Worm (Caenorhabditis elegans) whole organism, L3 larva: ENCODE measurements around the gene Y48C3A.12.

Experiments
- R02D3.7 ChIP-seq: fragments of 150-350 bp; optimal IDR thresholded peaks from 2 replicates; lab custom pipeline; 2014; ENCODE audit warnings: missing biosample characterization, missing genetic modification characterization
- ZK546.5 ChIP-seq: sonication (generic microtip); optimal IDR thresholded peaks from 2 replicates; lab custom pipeline; 2017; ENCODE audit warnings: missing biosample characterization, missing genetic modification characterization
- aly-2 ChIP-seq: fragments of 150-350 bp; optimal IDR thresholded peaks from 2 replicates; lab custom pipeline; 2014; ENCODE audit warnings: missing biosample characterization, missing genetic modification characterization
- ama-1 ChIP-seq: fragments of 150-350 bp; optimal IDR thresholded peaks from 2 replicates; lab custom pipeline; 2018
- ceh-16 ChIP-seq: sonication (generic microtip); optimal IDR thresholded peaks from 2 replicates; lab custom pipeline; 2017; ENCODE audit warnings: missing biosample characterization, missing genetic modification characterization
- ceh-28 ChIP-seq: fragments of 150-350 bp; optimal IDR thresholded peaks from 2 replicates; lab custom pipeline; 2014; ENCODE audit warnings: missing biosample characterization, missing genetic modification reagents, missing genetic modification characterization
- ceh-9 ChIP-seq: sonication (generic microtip); optimal IDR thresholded peaks from 2 replicates; lab custom pipeline; 2018; ENCODE audit warnings: missing biosample characterization, missing genetic modification characterization
- daf-12 ChIP-seq: fragments of 150-350 bp; optimal IDR thresholded peaks from 2 replicates; lab custom pipeline; 2014; ENCODE audit warnings: missing biosample characterization, missing genetic modification reagents, missing genetic modification characterization
- egl-27 ChIP-seq: sonication (generic microtip); optimal IDR thresholded peaks from 4 replicates; lab custom pipeline; 2017; ENCODE audit warnings: missing biosample characterization, missing genetic modification reagents, missing genetic modification characterization
- egl-5 ChIP-seq: fragments of 150-350 bp; optimal IDR thresholded peaks from 2 replicates; lab custom pipeline; 2017; ENCODE audit warnings: missing biosample characterization, missing genetic modification reagents, missing genetic modification characterization, inconsistent platforms
- elt-1 ChIP-seq: fragments of 150-350 bp; optimal IDR thresholded peaks from 2 replicates; lab custom pipeline; 2014; ENCODE audit warnings: missing biosample characterization, missing genetic modification characterization
- elt-2 ChIP-seq: sonication (generic microtip); optimal IDR thresholded peaks from 2 replicates; lab custom pipeline; 2016; ENCODE audit warnings: missing genetic modification reagents, mild to moderate bottlenecking, missing genetic modification characterization, missing compliant biosample characterization
- elt-3 ChIP-seq, 3 experiments: fragments of 150-350 bp in 1 of 3; sonication (generic microtip) in 2 of 3; optimal IDR thresholded peaks; 2 replicates in 2 of 3; 4 replicates in 1 of 3; lab custom pipeline; 2014 to 2017; ENCODE audit warnings: missing biosample characterization in 3 of 3, missing genetic modification characterization in 3 of 3
- eor-1 ChIP-seq, 2 experiments: fragments of 150-350 bp; optimal IDR thresholded peaks; 2 replicates each; lab custom pipeline; 2014 to 2018; ENCODE audit warnings: missing biosample characterization in 2 of 2, missing genetic modification characterization in 2 of 2
- fkh-10 ChIP-seq: sonication (generic microtip); optimal IDR thresholded peaks from 2 replicates; lab custom pipeline; 2017; ENCODE audit warnings: missing biosample characterization, missing genetic modification reagents, missing genetic modification characterization
- fkh-2 ChIP-seq: fragments of 150-350 bp; optimal IDR thresholded peaks from 2 replicates; lab custom pipeline; 2014; ENCODE audit warnings: missing biosample characterization, missing genetic modification reagents, missing genetic modification characterization
- fos-1 ChIP-seq: fragments of 150-350 bp; optimal IDR thresholded peaks from 2 replicates; lab custom pipeline; 2014; ENCODE audit warnings: missing biosample characterization, missing genetic modification characterization
- hmg-11 ChIP-seq: sonication (generic microtip); optimal IDR thresholded peaks from 2 replicates; lab custom pipeline; 2016; ENCODE audit warnings: missing genetic modification characterization, missing compliant biosample characterization
- jun-1 ChIP-seq: fragments of 150-350 bp; optimal IDR thresholded peaks from 2 replicates; lab custom pipeline; 2014; ENCODE audit warnings: missing biosample characterization, missing genetic modification reagents, missing genetic modification characterization
- lin-15B ChIP-seq: fragments of 150-350 bp; optimal IDR thresholded peaks from 2 replicates; lab custom pipeline; 2014; ENCODE audit warnings: missing biosample characterization, missing genetic modification characterization
- lin-39 ChIP-seq: fragments of 150-350 bp; optimal IDR thresholded peaks from 2 replicates; lab custom pipeline; 2018; ENCODE audit warnings: missing biosample characterization, missing genetic modification reagents, missing genetic modification characterization
- lsy-12 ChIP-seq: sonication (generic microtip); optimal IDR thresholded peaks from 2 replicates; lab custom pipeline; 2016; ENCODE audit warnings: mild to moderate bottlenecking, missing genetic modification characterization, missing compliant biosample characterization
- mml-1 ChIP-seq: fragments of 150-350 bp; sonication (generic microtip); optimal IDR thresholded peaks from 3 replicates; lab custom pipeline; 2014; ENCODE audit warnings: missing biosample characterization, missing genetic modification characterization
- nfya-1 ChIP-seq: sonication (generic microtip); optimal IDR thresholded peaks from 2 replicates; lab custom pipeline; 2017; ENCODE audit warnings: missing genetic modification characterization, mild to moderate bottlenecking, missing compliant biosample characterization, antibody characterized with exemption, moderate library complexity; ENCODE audit not compliant: insufficient read depth
- nhr-11 ChIP-seq: fragments of 150-350 bp; optimal IDR thresholded peaks from 2 replicates; lab custom pipeline; 2014; ENCODE audit warnings: missing biosample characterization, missing genetic modification characterization
- nhr-12 ChIP-seq: fragments of 150-350 bp; optimal IDR thresholded peaks from 2 replicates; lab custom pipeline; 2014; ENCODE audit warnings: missing biosample characterization, missing genetic modification characterization
- nhr-23 ChIP-seq: fragments of 150-350 bp; optimal IDR thresholded peaks from 2 replicates; lab custom pipeline; 2014; ENCODE audit warnings: missing biosample characterization, missing genetic modification reagents, missing genetic modification characterization
- nhr-237 ChIP-seq: fragments of 150-350 bp; optimal IDR thresholded peaks from 2 replicates; lab custom pipeline; 2014; ENCODE audit warnings: missing biosample characterization, missing genetic modification characterization
- nhr-25 ChIP-seq: sonication (generic microtip); optimal IDR thresholded peaks from 2 replicates; lab custom pipeline; 2017; ENCODE audit warnings: missing biosample characterization, missing genetic modification characterization
- nhr-28 ChIP-seq: fragments of 150-350 bp; optimal IDR thresholded peaks from 2 replicates; lab custom pipeline; 2014; ENCODE audit warnings: missing biosample characterization, missing genetic modification characterization
- nhr-43 ChIP-seq: sonication (generic microtip); optimal IDR thresholded peaks from 2 replicates; lab custom pipeline; 2016; ENCODE audit warnings: mild to moderate bottlenecking, missing genetic modification characterization, missing compliant biosample characterization; ENCODE audit not compliant: poor library complexity, severe bottlenecking
- nhr-76 ChIP-seq: fragments of 150-350 bp; sonication (generic microtip); optimal IDR thresholded peaks from 5 replicates; lab custom pipeline; 2014; ENCODE audit warnings: missing biosample characterization, missing genetic modification characterization
- nhr-77 ChIP-seq: fragments of 150-350 bp; optimal IDR thresholded peaks from 2 replicates; lab custom pipeline; 2014; ENCODE audit warnings: missing biosample characterization, missing genetic modification characterization
- pha-4 ChIP-seq: fragments of 150-350 bp; optimal IDR thresholded peaks from 2 replicates; lab custom pipeline; 2014; ENCODE audit warnings: missing biosample characterization, missing genetic modification reagents, missing genetic modification characterization
- pqm-1 ChIP-seq: fragments of 150-350 bp; optimal IDR thresholded peaks from 2 replicates; lab custom pipeline; 2017; ENCODE audit warnings: missing biosample characterization, missing genetic modification characterization, inconsistent platforms
- skn-1 ChIP-seq: fragments of 150-350 bp; optimal IDR thresholded peaks from 2 replicates; lab custom pipeline; 2014; ENCODE audit warnings: missing biosample characterization, missing genetic modification characterization
- snpc-4 ChIP-seq: fragments of 150-350 bp; optimal IDR thresholded peaks from 2 replicates; lab custom pipeline; 2014; ENCODE audit warnings: missing biosample characterization, missing genetic modification characterization
- tbx-2 ChIP-seq: sonication (generic microtip); optimal IDR thresholded peaks from 2 replicates; lab custom pipeline; 2016; ENCODE audit warnings: mild to moderate bottlenecking, missing genetic modification characterization, missing compliant biosample characterization
- unc-39 ChIP-seq: sonication (generic microtip); optimal IDR thresholded peaks from 4 replicates; lab custom pipeline; 2017; ENCODE audit warnings: missing biosample characterization, missing genetic modification characterization
- unc-62 ChIP-seq: fragments of 150-350 bp; sonication (generic microtip); optimal IDR thresholded peaks from 4 replicates; lab custom pipeline; 2014; ENCODE audit warnings: missing biosample characterization, missing genetic modification reagents, missing genetic modification characterization
- zag-1 ChIP-seq: fragments of 150-350 bp; optimal IDR thresholded peaks from 2 replicates; lab custom pipeline; 2014; ENCODE audit warnings: missing biosample characterization, missing genetic modification characterization
- ztf-11 ChIP-seq: fragments of 150-350 bp; optimal IDR thresholded peaks from 2 replicates; lab custom pipeline; 2014; ENCODE audit warnings: missing biosample characterization, missing genetic modification characterization
- ztf-4 ChIP-seq: fragments of 150-350 bp; optimal IDR thresholded peaks from 2 replicates; lab custom pipeline; 2014; ENCODE audit warnings: missing biosample characterization, missing genetic modification characterization

Y48C3A.12 gene

ce11 chrII:13367784-13368183 lies 8.4 kb upstream of the Y48C3A.12 start:
- TF ChIP-seq unc-39 (tag; lab: Kevin White, UChicago) (no peak), nhr-28 (tag; lab: Kevin White, UChicago) (no peak)

- TF ChIP-seq hmg-11 (peak; percentile 74), nhr-12 (tag; lab: Kevin White, UChicago) (no peak), unc-62 (GFP tag; lab: Kevin White, UChicago) (no peak), nhr-43 (no peak), pha-4 (tag; lab: Kevin White, UChicago) (peak; percentile 87), lin-39 (tag; lab: Kevin White, UChicago) (peak; percentile 54), nhr-76 (tag; lab: Kevin White, UChicago) (no peak), tbx-2 (no peak), ceh-16 (tag; lab: Kevin White, UChicago) (no peak), eor-1 (tag; optimal IDR thresholded peaks at IDR 0.05; lab: Kevin White, UChicago) (peak in 1 of 2 experiments; percentile 40), elt-3 (tag; optimal IDR thresholded peaks at IDR 0.05; lab: Kevin White, UChicago) (no peak), lsy-12 (no peak), ama-1 (lab: Kevin White, UChicago) (no peak), unc-39 (tag; lab: Kevin White, UChicago) (no peak), snpc-4 (tag; lab: Kevin White, UChicago) (peak; percentile 72), ceh-9 (no peak), ceh-28 (tag; lab: Kevin White, UChicago) (peak; percentile 60), nhr-11 (tag; lab: Kevin White, UChicago) (no peak), zag-1 (tag; lab: Kevin White, UChicago) (no peak), nhr-23 (peak; percentile 62), ztf-11 (tag; lab: Kevin White, UChicago) (no peak), ztf-4 (tag; lab: Kevin White, UChicago) (peak; percentile 15), fkh-10 (no peak), skn-1 (tag; lab: Kevin White, UChicago) (peak; percentile 36), fkh-2 (tag; lab: Kevin White, UChicago) (no peak), R02D3.7 (no peak), nhr-77 (tag; lab: Kevin White, UChicago) (no peak), egl-27 (no peak), fos-1 (tag; lab: Kevin White, UChicago) (no peak), mml-1 (tag; lab: Kevin White, UChicago) (no peak), lin-15B (peak; percentile 54), egl-5 (tag; lab: Kevin White, UChicago) (peak; percentile 58), nhr-25 (tag; lab: Kevin White, UChicago) (peak; percentile 5), elt-2 (tag; lab: Kevin White, UChicago) (no peak), jun-1 (peak; percentile 13), pqm-1 (tag; lab: Kevin White, UChicago) (peak; percentile 23), nhr-237 (no peak), aly-2 (tag; lab: Kevin White, UChicago) (no peak), nfya-1 (tag; lab: Kevin White, UChicago) (peak; percentile 76)
Observed at ce11 chrII:13369231-13369630, 7.0 kb upstream of the Y48C3A.12 start, which contains the start of gene Y48C3A.20. Gene Y48C3A.20, plus strand, starts transcription at chrII:13369607.

ce11 chrII:13383061-13383460 lies 6.8 kb downstream of the Y48C3A.12 start:
- TF ChIP-seq R02D3.7, result no peak
- TF ChIP-seq tbx-2, result no peak
- no peak for TF ChIP-seq elt-2 (tag; lab: Kevin White, UChicago)
- no peak for TF ChIP-seq ztf-4 (tag; lab: Kevin White, UChicago)
- TF ChIP-seq nhr-76 (tag; lab: Kevin White, UChicago), result no peak
- no peak for TF ChIP-seq egl-27
- no peak for TF ChIP-seq daf-12 (tag; lab: Kevin White, UChicago)
- TF ChIP-seq fkh-10, result no peak
- no peak for TF ChIP-seq fos-1 (tag; lab: Kevin White, UChicago)
- no peak for TF ChIP-seq ceh-9
- no peak for TF ChIP-seq elt-1 (tag; lab: Kevin White, UChicago)
- no peak for TF ChIP-seq skn-1 (tag; lab: Kevin White, UChicago)
- no peak for TF ChIP-seq ZK546.5 (tag; lab: Kevin White, UChicago)
- TF ChIP-seq, all 47 proteins: peak for 0
